Fruit fly (Drosophila melanogaster) whole organism, wandering third instar larva: ENCODE results near the gene VAChT.

Source experiments
- Abd-B ChIP-seq: fragments of >200 bp; optimal IDR thresholded peaks from 2 replicates; lab custom pipeline; 2017; ENCODE audit warnings: missing biosample characterization, missing genetic modification characterization
- CG32264 ChIP-seq: fragments of 200-800 bp; sonication (Bioruptor generic); optimal IDR thresholded peaks from 2 replicates; lab custom pipeline; 2016; ENCODE audit warnings: missing biosample characterization, missing genetic modification characterization
- CG9705 ChIP-seq: fragments of 200-800 bp; sonication (Bioruptor generic); optimal IDR thresholded peaks from 2 replicates; lab custom pipeline; 2018; ENCODE audit warnings: missing biosample characterization, mild to moderate bottlenecking, missing genetic modification characterization
- Dfd ChIP-seq: fragments of >200 bp; optimal IDR thresholded peaks from 2 replicates; lab custom pipeline; 2017; ENCODE audit warnings: missing biosample characterization, missing genetic modification characterization
- Dif ChIP-seq: fragments of 200-275, 200-300 bp; sonication (Bioruptor generic); optimal IDR thresholded peaks from 2 replicates; lab custom pipeline; 2018; ENCODE audit warnings: missing biosample characterization, missing genetic modification characterization; ENCODE audit not compliant: partially characterized antibody
- GATAd ChIP-seq: sonication (Bioruptor generic); optimal IDR thresholded peaks from 2 replicates; lab custom pipeline; 2016; ENCODE audit warnings: missing biosample characterization, missing genetic modification characterization
- HLH106 ChIP-seq: fragments of 200-800 bp; optimal IDR thresholded peaks from 3 replicates; lab custom pipeline; 2019; ENCODE audit warnings: missing biosample characterization, mild to moderate bottlenecking, missing genetic modification characterization, moderate library complexity
- Hnf4 ChIP-seq: fragments of 200-800 bp; sonication (Bioruptor generic); optimal IDR thresholded peaks from 2 replicates; lab custom pipeline; 2016; ENCODE audit warnings: missing biosample characterization, mild to moderate bottlenecking, missing genetic modification characterization
- Hr78 ChIP-seq: fragments of >200 bp; optimal IDR thresholded peaks from 2 replicates; lab custom pipeline; 2017; ENCODE audit warnings: missing biosample characterization, missing genetic modification characterization
- Hr83 ChIP-seq: fragments of 200-300 bp; sonication (Bioruptor generic); optimal IDR thresholded peaks from 2 replicates; lab custom pipeline; 2016; ENCODE audit warnings: missing biosample characterization, mild to moderate bottlenecking, missing genetic modification characterization, moderate library complexity; ENCODE audit not compliant: poor library complexity, severe bottlenecking
- Jra ChIP-seq: sonication (Bioruptor generic); optimal IDR thresholded peaks from 2 replicates; lab custom pipeline; 2016; ENCODE audit warnings: missing biosample characterization, missing genetic modification characterization
- Mio ChIP-seq: sonication (Bioruptor generic); optimal IDR thresholded peaks from 2 replicates; lab custom pipeline; 2016; ENCODE audit warnings: missing biosample characterization, missing genetic modification characterization
- N ChIP-seq: fragments of >200 bp; optimal IDR thresholded peaks from 2 replicates; lab custom pipeline; 2018; ENCODE audit warnings: missing biosample characterization, missing external identifiers, missing genetic modification characterization
- OdsH ChIP-seq: fragments of 200-800 bp; sonication (Bioruptor generic); optimal IDR thresholded peaks from 2 replicates; lab custom pipeline; 2016; ENCODE audit warnings: missing biosample characterization, mild to moderate bottlenecking, missing genetic modification characterization
- Rel ChIP-seq, 2 experiments: fragments of 200-800 bp; sonication (Bioruptor generic) in 1 of 2; optimal IDR thresholded peaks; 2 replicates in 1 of 2; 3 replicates in 1 of 2; lab custom pipeline; 2016 to 2019; ENCODE audit warnings: mild to moderate bottlenecking in 2 of 2, missing biosample characterization in 2 of 2, missing genetic modification characterization in 2 of 2, moderate library complexity in 1 of 2
- Sp1 ChIP-seq: fragments of 200-800 bp; sonication (Bioruptor generic); optimal IDR thresholded peaks from 3 replicates; lab custom pipeline; 2019; ENCODE audit warnings: missing biosample characterization, mild to moderate bottlenecking, missing genetic modification characterization, moderate library complexity
- Vsx2 ChIP-seq: fragments of 200-300, 225-300 bp; sonication (Bioruptor generic); optimal IDR thresholded peaks from 2 replicates; lab custom pipeline; 2018; ENCODE audit warnings: missing biosample characterization, missing genetic modification characterization; ENCODE audit not compliant: partially characterized antibody
- br ChIP-seq: fragments of 200-800 bp; sonication (Bioruptor generic); optimal IDR thresholded peaks from 2 replicates; lab custom pipeline; 2016; ENCODE audit warnings: missing biosample characterization, missing genetic modification characterization
- brk ChIP-seq: fragments of 200-800 bp; sonication (Bioruptor generic); optimal IDR thresholded peaks from 2 replicates; lab custom pipeline; 2016; ENCODE audit warnings: missing biosample characterization, mild to moderate bottlenecking, missing genetic modification characterization
- dl ChIP-seq, 2 experiments: fragments of 175-275, 200-275 bp in 1 of 2; fragments of 200-275 bp in 1 of 2; sonication (Bioruptor generic); optimal IDR thresholded peaks; lab custom pipeline; 2018; ENCODE audit warnings: mild to moderate bottlenecking in 2 of 2, missing biosample characterization in 2 of 2, missing genetic modification characterization in 2 of 2, moderate library complexity in 2 of 2; ENCODE audit not compliant: partially characterized antibody in 2 of 2, insufficient read depth in 1 of 2
- dmrt93B ChIP-seq: fragments of 200-800 bp; sonication (Bioruptor generic); optimal IDR thresholded peaks from 2 replicates; lab custom pipeline; 2018; ENCODE audit warnings: missing biosample characterization, mild to moderate bottlenecking, missing genetic modification characterization
- ey ChIP-seq: fragments of 200-800 bp; sonication (Bioruptor generic); optimal IDR thresholded peaks from 2 replicates; lab custom pipeline; 2016; ENCODE audit warnings: missing biosample characterization, missing genetic modification characterization
- foxo ChIP-seq, 2 experiments: fragments of 200-800 bp; sonication (Bioruptor generic); optimal IDR thresholded peaks; 2 replicates in 1 of 2; 3 replicates in 1 of 2; lab custom pipeline; 2016 to 2017; ENCODE audit warnings: missing biosample characterization in 2 of 2, missing genetic modification characterization in 2 of 2
- fru ChIP-seq: fragments of 200-800 bp; sonication (Bioruptor generic); optimal IDR thresholded peaks from 3 replicates; lab custom pipeline; 2016; ENCODE audit warnings: missing biosample characterization, mild to moderate bottlenecking, missing genetic modification characterization
- h ChIP-seq: fragments of 200-800 bp; sonication (Bioruptor generic); optimal IDR thresholded peaks from 3 replicates; lab custom pipeline; 2016; ENCODE audit warnings: missing biosample characterization, mild to moderate bottlenecking, missing genetic modification characterization
- lola ChIP-seq: fragments of >200 bp; optimal IDR thresholded peaks from 2 replicates; lab custom pipeline; 2017; ENCODE audit warnings: missing biosample characterization, missing genetic modification characterization
- pan ChIP-seq: fragments of >200 bp; optimal IDR thresholded peaks from 2 replicates; lab custom pipeline; 2017
- psq ChIP-seq: fragments of 200-800 bp; sonication (Bioruptor generic); optimal IDR thresholded peaks from 3 replicates; lab custom pipeline; 2017; ENCODE audit warnings: missing biosample characterization, mild to moderate bottlenecking, missing genetic modification characterization, moderate library complexity
- rgr ChIP-seq: fragments of 200-800 bp; sonication (Bioruptor generic); optimal IDR thresholded peaks from 3 replicates; lab custom pipeline; 2016; ENCODE audit warnings: missing biosample characterization, mild to moderate bottlenecking, missing genetic modification characterization
- sage ChIP-seq: fragments of 200-800 bp; sonication (Bioruptor generic); optimal IDR thresholded peaks from 2 replicates; lab custom pipeline; 2016; ENCODE audit warnings: missing biosample characterization, mild to moderate bottlenecking, missing genetic modification characterization
- sv ChIP-seq: fragments of 200-800 bp; sonication (Bioruptor generic); optimal IDR thresholded peaks from 3 replicates; lab custom pipeline; 2016; ENCODE audit warnings: missing biosample characterization, missing genetic modification characterization
- tai ChIP-seq: sonication (Bioruptor generic); optimal IDR thresholded peaks from 2 replicates; lab custom pipeline; 2016; ENCODE audit warnings: missing biosample characterization, missing genetic modification characterization
- woc ChIP-seq: sonication (Bioruptor generic); optimal IDR thresholded peaks from 2 replicates; lab custom pipeline; 2016; ENCODE audit warnings: missing biosample characterization, mild to moderate bottlenecking, missing genetic modification characterization

Gene VAChT

DNA sequence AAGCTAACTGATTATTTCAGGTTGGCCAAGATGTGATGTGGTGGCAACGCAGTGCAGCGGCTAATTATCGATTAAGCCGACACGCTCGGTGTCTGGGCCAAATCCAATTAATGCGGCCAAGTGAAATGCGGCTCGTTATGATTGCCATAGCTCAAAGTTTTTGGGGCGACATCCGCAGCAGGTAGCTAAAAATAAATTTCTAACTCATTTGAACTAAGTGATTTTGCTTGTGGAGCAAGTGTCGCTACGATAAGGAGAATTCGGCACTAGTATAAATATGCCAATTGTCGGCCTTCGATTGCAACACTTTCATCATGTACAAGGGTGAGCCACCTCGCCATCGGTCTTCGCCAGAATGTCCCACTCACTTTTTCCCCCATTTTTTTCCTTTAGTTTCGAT is 10.3 kb upstream of the VAChT start, which contains the start of gene CG34282:
CG34282 (plus strand) TSS at position 301 of the 400 bp plus-strand sequence.
- TF ChIP-seq lola = no peak
- TF ChIP-seq psq (GFP tag; lab: Kevin White, UChicago) = no peak
- no peak for TF ChIP-seq OdsH
- no peak for TF ChIP-seq GATAd
- TF ChIP-seq pan (lab: Kevin White, UChicago) = no peak

dm6 chr3R:18698855-18699569 is 6.3 kb upstream of the VAChT start:
- TF ChIP-seq rgr (GFP tag; lab: Kevin White, UChicago) (no peak), N (GFP tag; lab: Kevin White, UChicago) (no peak), tai (GFP tag; lab: Kevin White, UChicago) (no peak), dmrt93B (GFP tag; lab: Kevin White, UChicago) (no peak), sv (no peak), Vsx2 (GFP tag; lab: Kevin White, UChicago) (no peak), ey (no peak), lola (no peak), GATAd (no peak), Dfd (no peak), dl (GFP tag; optimal IDR thresholded peaks at IDR 0.05; lab: Kevin White, UChicago; ENCODE audit: insufficient read depth in 1 of 2, partially characterized antibody in 2 of 2) (no peak), psq (GFP tag; lab: Kevin White, UChicago) (no peak), CG32264 (GFP tag; lab: Kevin White, UChicago) (no peak), Abd-B (GFP tag; lab: Kevin White, UChicago) (no peak), Hnf4 (GFP tag; lab: Kevin White, UChicago) (no peak), Sp1 (GFP tag; lab: Kevin White, UChicago) (no peak)

- TF ChIP-seq dl (GFP tag; optimal IDR thresholded peaks at IDR 0.05; lab: Kevin White, UChicago; ENCODE audit: insufficient read depth in 1 of 2, partially characterized antibody in 2 of 2) (no peak), woc (no peak), foxo (GFP tag; optimal IDR thresholded peaks at IDR 0.05; lab: Kevin White, UChicago) (no peak), CG9705 (no peak), Rel (GFP tag; optimal IDR thresholded peaks at IDR 0.05; lab: Kevin White, UChicago) (no peak), Rel (tag; optimal IDR thresholded peaks at IDR 0.05; lab: Kevin White, UChicago) (no peak), Hr78 (GFP tag; lab: Kevin White, UChicago) (no peak), ey (no peak), CG32264 (GFP tag; lab: Kevin White, UChicago) (no peak), Dfd (no peak), Jra (GFP tag; lab: Kevin White, UChicago) (no peak), brk (no peak), Hnf4 (GFP tag; lab: Kevin White, UChicago) (no peak), pan (lab: Kevin White, UChicago) (no peak), Dif (GFP tag; lab: Kevin White, UChicago) (no peak), Hr83 (GFP tag; lab: Kevin White, UChicago) (no peak), Sp1 (GFP tag; lab: Kevin White, UChicago) (no peak), h (GFP tag; lab: Kevin White, UChicago) (no peak), br (GFP tag; lab: Kevin White, UChicago) (no peak), Mio (GFP tag; lab: Kevin White, UChicago) (no peak)
Measured at dm6 chr3R:18703514-18703913, 1.8 kb upstream of the VAChT start.

dm6 chr3R:18706289-18706688 is 988 bp downstream of the VAChT start:
- TF ChIP-seq sage (GFP tag; lab: Kevin White, UChicago) (no peak), Vsx2 (GFP tag; lab: Kevin White, UChicago) (no peak), tai (GFP tag; lab: Kevin White, UChicago) (no peak), HLH106 (tag; lab: Kevin White, UChicago) (no peak), fru (GFP tag; lab: Kevin White, UChicago) (no peak)
